Fruit fly (Drosophila melanogaster) whole organism, embryonic: ENCODE data around the gene Wdr92.

Experiments
- CG10979 ChIP-seq: fragments of 200-800 bp; sonication (Bioruptor generic); optimal IDR thresholded peaks from 2 replicates; lab custom pipeline; 2018; ENCODE audit warnings: missing biosample characterization, mild to moderate bottlenecking, missing genetic modification characterization, moderate library complexity
- CG12299 ChIP-seq: fragments of 200-800 bp; sonication (Bioruptor generic); optimal IDR thresholded peaks from 2 replicates; lab custom pipeline; 2018; ENCODE audit warnings: missing biosample characterization, mild to moderate bottlenecking, missing genetic modification characterization
- CG12942 ChIP-seq: fragments of 200-800 bp; sonication (Bioruptor generic); optimal IDR thresholded peaks from 3 replicates; lab custom pipeline; 2016; ENCODE audit warnings: missing biosample characterization, missing genetic modification characterization
- CG13287 ChIP-seq: fragments of 200-800 bp; sonication (Bioruptor generic); IDR thresholded peaks from 2 replicates; pipeline ENCODE4 v1.3.6; 2022; ENCODE audit warnings: missing biosample characterization, missing genetic modification characterization; ENCODE audit not compliant: partially characterized antibody
- CG13424 ChIP-seq: fragments of 200-800 bp; sonication (Bioruptor generic); optimal IDR thresholded peaks from 2 replicates; lab custom pipeline; 2019; ENCODE audit warnings: missing biosample characterization, mild to moderate bottlenecking, missing genetic modification characterization, moderate library complexity
- CG14050 ChIP-seq: fragments of 200-800 bp; sonication (Bioruptor generic); IDR thresholded peaks from 3 replicates; pipeline ENCODE4 v1.3.6; 2022; ENCODE audit warnings: missing biosample characterization, missing genetic modification characterization
- CG16813 ChIP-seq: fragments of 200-800 bp; sonication (Bioruptor generic); IDR thresholded peaks from 3 replicates; pipeline ENCODE4 v1.3.6; 2022; ENCODE audit warnings: missing biosample characterization, missing genetic modification characterization; ENCODE audit not compliant: partially characterized antibody
- CG17359 ChIP-seq: fragments of 200-800 bp; sonication (Bioruptor generic); optimal IDR thresholded peaks from 3 replicates; lab custom pipeline; 2018; ENCODE audit warnings: missing biosample characterization, mild to moderate bottlenecking, missing genetic modification characterization, moderate library complexity
- CG34224 ChIP-seq: fragments of 200-800 bp; sonication (Bioruptor generic); IDR thresholded peaks from 3 replicates; pipeline ENCODE4 v1.3.6; 2022; ENCODE audit warnings: missing biosample characterization, missing genetic modification characterization; ENCODE audit not compliant: partially characterized antibody
- CG4820 ChIP-seq: fragments of 200-800 bp; sonication (Bioruptor generic); optimal IDR thresholded peaks from 3 replicates; lab custom pipeline; 2016; ENCODE audit warnings: missing biosample characterization, missing genetic modification characterization
- CG8290 ChIP-seq, 3 experiments: fragments of 200-800 bp; sonication (Bioruptor generic); optimal IDR thresholded peaks; 2 replicates each; lab custom pipeline; 2016 to 2019; ENCODE audit warnings: missing biosample characterization in 3 of 3, missing genetic modification characterization in 3 of 3, mild to moderate bottlenecking in 2 of 3, moderate library complexity in 1 of 3
- CG9817 ChIP-seq: fragments of 200-800 bp; sonication (Bioruptor generic); optimal IDR thresholded peaks from 2 replicates; lab custom pipeline; 2018; ENCODE audit warnings: missing biosample characterization, mild to moderate bottlenecking, missing genetic modification characterization, moderate library complexity
- Ets65A ChIP-seq: fragments of 200-800 bp; sonication (Bioruptor generic); peaks from one replicate; lab custom pipeline; 2016; ENCODE audit warnings: missing biosample characterization, missing genetic modification characterization
- HLH4C ChIP-seq: fragments of 200-800 bp; sonication (Bioruptor generic); IDR thresholded peaks from 3 replicates; pipeline ENCODE4 v1.3.6; 2022; ENCODE audit warnings: missing biosample characterization, missing genetic modification characterization; ENCODE audit not compliant: partially characterized antibody
- Meics ChIP-seq: fragments of 200-800 bp; sonication (Bioruptor generic); optimal IDR thresholded peaks from 2 replicates; lab custom pipeline; 2017; ENCODE audit warnings: missing biosample characterization, mild to moderate bottlenecking, missing genetic modification characterization
- ato ChIP-seq: fragments of 200-800 bp; sonication (Bioruptor generic); IDR thresholded peaks from 2 replicates; pipeline ENCODE4 v1.3.6; 2022; ENCODE audit warnings: missing biosample characterization, missing genetic modification characterization; ENCODE audit not compliant: partially characterized antibody
- bsh ChIP-seq, 2 experiments: fragments of 200-800 bp; sonication (Bioruptor generic); optimal IDR thresholded peaks; 2 replicates each; lab custom pipeline; 2017 to 2018; ENCODE audit warnings: mild to moderate bottlenecking in 2 of 2, missing biosample characterization in 2 of 2, missing genetic modification characterization in 2 of 2, moderate library complexity in 1 of 2
- chif ChIP-seq, 2 experiments: fragments of 200-800 bp; sonication (Bioruptor generic); optimal IDR thresholded peaks; 3 replicates each; lab custom pipeline; 2016; ENCODE audit warnings: missing biosample characterization in 2 of 2, missing genetic modification characterization in 2 of 2
- cwo ChIP-seq: fragments of 200-800 bp; sonication (Bioruptor generic); optimal IDR thresholded peaks from 3 replicates; lab custom pipeline; 2017; ENCODE audit warnings: missing biosample characterization, missing genetic modification characterization, mild to moderate bottlenecking, moderate library complexity, missing genetic modification reagents
- dmrt11E ChIP-seq: fragments of 200-800 bp; sonication (Bioruptor generic); optimal IDR thresholded peaks from 3 replicates; lab custom pipeline; 2018; ENCODE audit warnings: missing biosample characterization, mild to moderate bottlenecking, missing genetic modification characterization, moderate library complexity
- fd64A ChIP-seq: fragments of 200-800 bp; sonication (Bioruptor generic); optimal IDR thresholded peaks from 3 replicates; lab custom pipeline; 2018; ENCODE audit warnings: missing biosample characterization, mild to moderate bottlenecking, missing genetic modification characterization
- ftz-f1 ChIP-seq: fragments of 200-800 bp; sonication (Bioruptor generic); optimal IDR thresholded peaks from 2 replicates; lab custom pipeline; 2016; ENCODE audit warnings: missing biosample characterization, missing genetic modification characterization
- lab ChIP-seq: fragments of 200-800 bp; sonication (Bioruptor generic); optimal IDR thresholded peaks from 3 replicates; lab custom pipeline; 2017; ENCODE audit warnings: missing biosample characterization, missing genetic modification characterization, mild to moderate bottlenecking, moderate library complexity, missing genetic modification reagents
- nerfin-2 ChIP-seq: fragments of 200-800 bp; sonication (Bioruptor generic); IDR thresholded peaks from 2 replicates; pipeline ENCODE4 v1.3.6; 2022; ENCODE audit warnings: missing biosample characterization, missing genetic modification characterization; ENCODE audit not compliant: partially characterized antibody
- nom ChIP-seq: fragments of 200-800 bp; sonication (Bioruptor generic); optimal IDR thresholded peaks from 2 replicates; lab custom pipeline; 2017; ENCODE audit warnings: missing biosample characterization, missing genetic modification characterization, mild to moderate bottlenecking, moderate library complexity, missing genetic modification reagents
- pita ChIP-seq: fragments of 200-800 bp; sonication (Bioruptor generic); optimal IDR thresholded peaks from 2 replicates; lab custom pipeline; 2017; ENCODE audit warnings: missing biosample characterization, mild to moderate bottlenecking, missing genetic modification characterization
- schlank ChIP-seq: fragments of 200-800 bp; sonication (Bioruptor generic); optimal IDR thresholded peaks from 2 replicates; lab custom pipeline; 2018; ENCODE audit warnings: missing biosample characterization, mild to moderate bottlenecking, missing genetic modification characterization
- sd ChIP-seq: fragments of 200-800 bp; sonication (Bioruptor generic); optimal IDR thresholded peaks from 3 replicates; lab custom pipeline; 2018; ENCODE audit warnings: missing biosample characterization, mild to moderate bottlenecking, missing genetic modification characterization, moderate library complexity
- tna ChIP-seq: fragments of 200-800 bp; sonication (Bioruptor generic); IDR thresholded peaks from 2 replicates; pipeline ENCODE4 v1.3.6; 2022; ENCODE audit warnings: missing biosample characterization, missing genetic modification characterization; ENCODE audit not compliant: partially characterized antibody
- unc-4 ChIP-seq: fragments of 200-800 bp; sonication (Bioruptor generic); IDR thresholded peaks from 2 replicates; pipeline ENCODE4 v1.3.6; 2022; ENCODE audit warnings: missing biosample characterization, missing genetic modification characterization; ENCODE audit not compliant: partially characterized antibody
- vnd ChIP-seq: fragments of 200-800 bp; sonication (Bioruptor generic); IDR thresholded peaks from 3 replicates; pipeline ENCODE4 v1.3.6; 2022; ENCODE audit warnings: missing biosample characterization, missing genetic modification characterization; ENCODE audit not compliant: partially characterized antibody
- vvl ChIP-seq: fragments of 200-800 bp; sonication (Bioruptor generic); IDR thresholded peaks from 2 replicates; pipeline ENCODE4 v1.3.6; 2022; ENCODE audit warnings: missing biosample characterization, missing genetic modification characterization
- z ChIP-seq: fragments of 200-800 bp; sonication (Bioruptor generic); IDR thresholded peaks from 3 replicates; pipeline ENCODE4 v1.3.6; 2022; ENCODE audit warnings: missing biosample characterization, missing genetic modification characterization

The Wdr92 gene

DNA sequence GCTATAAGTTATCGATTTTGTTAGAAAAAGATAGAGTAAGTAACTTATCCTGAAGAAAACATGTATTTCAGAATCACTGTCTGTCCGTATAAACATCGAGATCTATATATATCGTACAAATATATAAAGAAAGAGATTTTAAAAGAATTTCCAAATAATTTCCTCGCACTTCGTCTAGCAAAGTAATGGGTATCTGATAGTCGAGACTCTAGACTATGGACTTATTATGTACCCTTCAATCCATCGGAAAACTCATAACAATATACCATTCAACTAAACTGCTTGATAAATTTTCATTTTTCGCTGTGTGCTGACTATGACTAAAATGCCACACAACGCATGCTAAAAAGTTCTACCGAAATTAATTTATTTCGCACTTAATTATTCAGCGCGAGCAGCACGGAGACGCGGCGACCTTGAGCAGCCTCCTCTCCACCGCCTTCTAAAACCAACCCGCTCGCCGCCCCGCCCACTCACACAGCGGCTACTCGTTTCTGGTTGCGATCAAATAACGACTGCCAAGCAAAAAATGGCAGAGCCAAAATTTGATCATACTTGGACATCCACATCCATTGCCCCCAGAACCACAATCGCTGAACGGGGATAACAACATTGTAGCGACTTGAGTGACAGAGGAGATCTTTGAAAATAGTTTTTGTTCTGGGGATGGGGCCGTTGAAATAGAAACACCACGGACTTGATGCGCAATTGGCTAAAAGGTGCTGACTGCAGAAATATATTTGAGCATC is 8.0 kb downstream of the Wdr92 start (continued):
- TF ChIP-seq sd (tag; lab: Kevin White, UChicago) = peak; percentile 16
- TF ChIP-seq Meics (GFP tag; lab: Kevin White, UChicago) = peak; percentile 4
- peak; percentile 17 for TF ChIP-seq schlank (tag; lab: Kevin White, UChicago)
- TF ChIP-seq ato (GFP tag; lab: Robert Waterston, UW) = peak; percentile 42; the same call in 1 of the 2 replicates
- peak; percentile 44; the same call in 1 of the 2 replicates for TF ChIP-seq CG13287 (GFP tag; lab: Robert Waterston, UW)
- peak; percentile 72 for TF ChIP-seq HLH4C (GFP tag; lab: Robert Waterston, UW)
- no peak for TF ChIP-seq CG17359
- TF ChIP-seq dmrt11E (tag; lab: Kevin White, UChicago) = no peak
- TF ChIP-seq vvl (GFP tag; lab: Robert Waterston, UW) = 0 out of 2 replicates have a peak, but pooled peaks have one; percentile 7
- peak; percentile 57; the same call in 1 of the 2 replicates for TF ChIP-seq tna (GFP tag; lab: Robert Waterston, UW)
- TF ChIP-seq pita (GFP tag; lab: Kevin White, UChicago) = no peak
- no peak for TF ChIP-seq CG12299 (tag; lab: Kevin White, UChicago)
- TF ChIP-seq z = no peak
- TF ChIP-seq nerfin-2 (GFP tag; lab: Robert Waterston, UW) = peak; percentile 17; the same call in 1 of the 2 replicates
- TF ChIP-seq vnd = peak; percentile 57; the same call in 2 of the 3 replicates
- TF ChIP-seq unc-4 (GFP tag; lab: Robert Waterston, UW) = no peak
- TF ChIP-seq CG34224 (GFP tag; lab: Robert Waterston, UW) = peak; percentile 55; the same call in 1 of the 3 replicates
- TF ChIP-seq bsh (GFP tag; optimal IDR thresholded peaks at IDR 0.05; lab: Kevin White, UChicago) = no peak
- TF ChIP-seq ftz-f1 = peak; percentile 86
- no peak for TF ChIP-seq CG13424 (tag; lab: Kevin White, UChicago)
- no peak for TF ChIP-seq CG8290 (GFP tag; optimal IDR thresholded peaks at IDR 0.05; lab: Kevin White, UChicago)
- TF ChIP-seq CG8290 (tag; optimal IDR thresholded peaks at IDR 0.05; lab: Kevin White, UChicago) = peak in 1 of 2 experiments; percentile 47
- TF ChIP-seq fd64A = no peak
- TF ChIP-seq CG12942 (GFP tag; lab: Kevin White, UChicago) = no peak
- no peak for TF ChIP-seq CG10979
- no peak for TF ChIP-seq CG14050 (GFP tag; lab: Robert Waterston, UW)
- no peak for TF ChIP-seq Ets65A (GFP tag; lab: Kevin White, UChicago)
- TF ChIP-seq lab = peak; percentile 23
- peak; percentile 24 for TF ChIP-seq cwo (GFP tag; lab: Kevin White, UChicago)
- peak; percentile 60 for TF ChIP-seq CG16813 (GFP tag; lab: Robert Waterston, UW)

DNA sequence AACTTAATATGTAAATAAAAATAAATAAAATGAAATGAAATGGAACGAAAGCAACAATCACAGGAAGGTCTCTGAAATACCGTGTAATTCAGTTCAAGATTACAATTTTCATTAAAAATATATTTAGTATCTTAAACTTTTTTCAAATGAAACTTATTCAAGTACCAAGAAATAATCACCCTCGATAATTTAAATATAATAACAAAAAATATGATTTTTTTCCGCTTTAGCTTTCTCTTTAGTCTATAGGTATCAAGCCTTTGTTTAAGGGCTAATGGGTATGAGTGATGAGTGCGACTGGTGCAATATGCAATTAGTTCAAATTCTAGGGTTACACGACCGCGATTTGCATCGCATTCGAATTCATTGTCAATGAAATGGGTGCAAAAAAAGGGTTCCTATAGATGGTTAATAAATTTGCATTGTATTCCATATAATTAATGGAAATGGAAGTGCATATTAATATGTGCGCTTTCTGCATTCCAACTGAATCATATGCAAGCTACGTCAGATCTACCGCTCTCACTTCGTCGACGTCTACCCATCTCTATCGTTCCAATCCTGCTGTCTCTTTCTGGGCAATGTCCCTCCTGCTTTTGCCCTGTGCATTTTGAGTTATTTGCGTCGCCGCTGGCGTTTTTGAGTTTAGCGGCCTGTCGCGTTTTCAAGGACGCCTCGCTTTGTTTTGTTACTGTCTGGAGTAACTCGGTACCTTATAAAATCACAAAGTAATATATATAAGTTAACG is 9.9 kb downstream of the Wdr92 start:
- TF ChIP-seq CG4820 (GFP tag; lab: Kevin White, UChicago) (no peak), nom (GFP tag; lab: Kevin White, UChicago) (peak; percentile 15), Ets65A (GFP tag; lab: Kevin White, UChicago) (peak; percentile 56), CG9817 (tag; lab: Kevin White, UChicago) (no peak), chif (GFP tag; optimal IDR thresholded peaks at IDR 0.05; lab: Kevin White, UChicago) (no peak)
